1 fruit fly cellular context compared by ENCODE assay signal in the genomic region with DNA sequence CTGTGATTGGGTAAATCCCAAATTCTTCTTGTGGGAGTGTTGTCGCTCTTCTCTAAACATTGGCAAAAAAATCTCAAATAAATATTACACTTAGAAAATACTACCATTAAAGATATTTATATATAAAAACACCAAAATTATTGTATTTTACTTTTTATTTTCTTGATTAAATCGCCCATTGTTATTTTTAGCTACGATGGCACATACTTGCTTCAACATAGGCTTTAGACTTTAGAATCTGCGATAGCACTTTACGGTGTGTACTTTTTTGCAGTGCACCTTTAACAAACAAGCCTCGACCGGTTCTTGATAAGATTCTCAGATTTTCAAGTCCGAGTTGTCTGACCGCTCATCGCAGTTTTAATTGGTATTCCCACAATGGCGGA.
TF ChIP-seq lines count a peak whose summit lies in the region.

A gene (plus strand): TSS at position 374 of the 386 bp plus-strand sequence.

TF ChIP-seq in whole organism, embryonic, 481 proteins besides CTCF, POLR2A, EP300 and RAD21 (continued from another document and continues in another):
- TF ChIP-seq CG9797 (GFP tag; optimal IDR thresholded peaks at IDR 0.05; lab: Kevin White, UChicago) (peak; percentile 33), maf-S (GFP tag; optimal IDR thresholded peaks at IDR 0.05; lab: Kevin White, UChicago) (no peak), C15 (GFP tag; IDR thresholded peaks at IDR 0.05; lab: Robert Waterston, UW) (no peak), unc-4 (GFP tag; IDR thresholded peaks at IDR 0.05; lab: Robert Waterston, UW; ENCODE audit: partially characterized antibody) (no peak), Ravus (GFP tag; IDR thresholded peaks at IDR 0.05; lab: Robert Waterston, UW) (no peak; the same call in 1 of the 2 replicates), CG10565 (GFP tag; optimal IDR thresholded peaks at IDR 0.05; lab: Kevin White, UChicago) (peak; percentile 51), repo (GFP tag; optimal IDR thresholded peaks at IDR 0.05; lab: Kevin White, UChicago) (no peak), CG2678 (tag; optimal IDR thresholded peaks at IDR 0.05; lab: Kevin White, UChicago) (peak; percentile 87), hkb (optimal IDR thresholded peaks at IDR 0.05; lab: Kevin White, UChicago) (no peak), hkb (GFP tag; IDR thresholded peaks at IDR 0.05; lab: Robert Waterston, UW) (peak; percentile 87), MBD-R2 (GFP tag; IDR thresholded peaks at IDR 0.05; lab: Robert Waterston, UW) (peak; percentile 17; the same call in 1 of the 2 replicates), CG30431 (GFP tag; optimal IDR thresholded peaks at IDR 0.05; lab: Kevin White, UChicago) (peak; percentile 3), crol (GFP tag; IDR thresholded peaks at IDR 0.05; lab: Robert Waterston, UW) (no peak), ems (GFP tag; optimal IDR thresholded peaks at IDR 0.05; lab: Kevin White, UChicago) (no peak), CG3407 (GFP tag; optimal IDR thresholded peaks at IDR 0.05; lab: Kevin White, UChicago) (peak; percentile 37), Bgb (GFP tag; IDR thresholded peaks at IDR 0.05; lab: Robert Waterston, UW; ENCODE audit: partially characterized antibody) (no peak), CG11696 (GFP tag; IDR thresholded peaks at IDR 0.05; lab: Robert Waterston, UW) (no peak), CG2116 (GFP tag; optimal IDR thresholded peaks at IDR 0.05; lab: Kevin White, UChicago) (no peak), CG15696 (tag; optimal IDR thresholded peaks at IDR 0.05; lab: Kevin White, UChicago) (peak; percentile 82), ap (GFP tag; IDR thresholded peaks at IDR 0.05; lab: Robert Waterston, UW) (no peak), danr (GFP tag; IDR thresholded peaks at IDR 0.05; lab: Robert Waterston, UW) (no peak), slp2 (GFP tag; optimal IDR thresholded peaks at IDR 0.05; lab: Kevin White, UChicago) (no peak), caup (GFP tag; optimal IDR thresholded peaks at IDR 0.05; lab: Kevin White, UChicago; ENCODE audit: severe bottlenecking) (peak; percentile 47), Poxn (GFP tag; IDR thresholded peaks at IDR 0.05; lab: Robert Waterston, UW) (no peak), CG2712 (tag; optimal IDR thresholded peaks at IDR 0.05; lab: Kevin White, UChicago) (peak; percentile 70), CG11504 (tag; optimal IDR thresholded peaks at IDR 0.05; lab: Kevin White, UChicago) (peak; percentile 80), aop (GFP tag; IDR thresholded peaks at IDR 0.05; lab: Robert Waterston, UW) (no peak), CG4404 (GFP tag; IDR thresholded peaks at IDR 0.05; lab: Robert Waterston, UW) (no peak), lov (optimal IDR thresholded peaks at IDR 0.05; lab: Kevin White, UChicago) (no peak), lov (GFP tag; IDR thresholded peaks at IDR 0.05; lab: Robert Waterston, UW) (0 out of 3 replicates have a peak, but pooled peaks have one; percentile 26), CG1647 (GFP tag; optimal IDR thresholded peaks at IDR 0.05; lab: Kevin White, UChicago) (peak; percentile 33), Xrp1 (GFP tag; IDR thresholded peaks at IDR 0.05; lab: Robert Waterston, UW) (peak; percentile 86), crc (GFP tag; optimal IDR thresholded peaks at IDR 0.05; lab: Kevin White, UChicago) (no peak), CG2875 (GFP tag; optimal IDR thresholded peaks at IDR 0.05; lab: Kevin White, UChicago) (no peak), hb (GFP tag; IDR thresholded peaks at IDR 0.05; lab: Robert Waterston, UW; ENCODE audit: partially characterized antibody) (no peak), Meics (GFP tag; optimal IDR thresholded peaks at IDR 0.05; lab: Kevin White, UChicago) (peak; percentile 83), NC2α (GFP tag; optimal IDR thresholded peaks at IDR 0.05; lab: Kevin White, UChicago) (no peak), Antp (GFP tag; optimal IDR thresholded peaks at IDR 0.05; lab: Kevin White, UChicago) (no peak), MESR4 (GFP tag; optimal IDR thresholded peaks at IDR 0.05; lab: Kevin White, UChicago) (no peak), Hr78 (GFP tag; optimal IDR thresholded peaks at IDR 0.05; lab: Kevin White, UChicago) (peak in 1 of 2 experiments; percentile 12), pita (GFP tag; optimal IDR thresholded peaks at IDR 0.05; lab: Kevin White, UChicago) (no peak), CG14965 (GFP tag; optimal IDR thresholded peaks at IDR 0.05; lab: Kevin White, UChicago; ENCODE audit: borderline replicate concordance) (no peak), cwo (GFP tag; optimal IDR thresholded peaks at IDR 0.05; lab: Kevin White, UChicago) (peak; percentile 33), E2f2 (GFP tag; IDR thresholded peaks at IDR 0.05; lab: Robert Waterston, UW) (0 out of 2 replicates have a peak, but pooled peaks have one; percentile 8), Side (GFP tag; optimal IDR thresholded peaks at IDR 0.05; lab: Kevin White, UChicago) (no peak), Hmx (GFP tag; optimal IDR thresholded peaks at IDR 0.05; lab: Kevin White, UChicago) (no peak), Jarid2 (GFP tag; optimal IDR thresholded peaks at IDR 0.05; lab: Kevin White, UChicago) (no peak), gsb-n (tag; optimal IDR thresholded peaks at IDR 0.05; lab: Kevin White, UChicago) (peak; percentile 35), p53 (GFP tag; optimal IDR thresholded peaks at IDR 0.05; lab: Kevin White, UChicago) (no peak), CG13894 (tag; optimal IDR thresholded peaks at IDR 0.05; lab: Kevin White, UChicago) (no peak), CG31441 (GFP tag; IDR thresholded peaks at IDR 0.05; lab: Robert Waterston, UW) (peak; percentile 71), dati (GFP tag; IDR thresholded peaks at IDR 0.05; lab: Robert Waterston, UW) (no peak), CG9817 (tag; optimal IDR thresholded peaks at IDR 0.05; lab: Kevin White, UChicago) (peak; percentile 17), CG3847 (GFP tag; IDR thresholded peaks at IDR 0.05; lab: Robert Waterston, UW) (0 out of 2 replicates have a peak, but pooled peaks have one; percentile 7), ara (GFP tag; IDR thresholded peaks at IDR 0.05; lab: Robert Waterston, UW) (0 out of 2 replicates have a peak, but pooled peaks have one; percentile 26), jumu (GFP tag; optimal IDR thresholded peaks at IDR 0.05; lab: Kevin White, UChicago) (no peak), fru (optimal IDR thresholded peaks at IDR 0.05; lab: Kevin White, UChicago) (no peak), Sox100B (GFP tag; optimal IDR thresholded peaks at IDR 0.05; lab: Kevin White, UChicago) (peak; percentile 82), Dll (GFP tag; IDR thresholded peaks at IDR 0.05; lab: Robert Waterston, UW; ENCODE audit: partially characterized antibody) (no peak), Dek (tag; optimal IDR thresholded peaks at IDR 0.05; lab: Kevin White, UChicago) (peak; percentile 60), CG34422 (GFP tag; IDR thresholded peaks at IDR 0.05; lab: Robert Waterston, UW) (no peak), sr (GFP tag; IDR thresholded peaks at IDR 0.05; lab: Robert Waterston, UW) (no peak), ewg (GFP tag; optimal IDR thresholded peaks at IDR 0.05; lab: Kevin White, UChicago) (no peak), lmd (GFP tag; IDR thresholded peaks at IDR 0.05; lab: Robert Waterston, UW) (no peak), CG11560 (tag; IDR thresholded peaks at IDR 0.05; lab: Robert Waterston, UW) (no peak), CG6813 (GFP tag; optimal IDR thresholded peaks at IDR 0.05; lab: Kevin White, UChicago) (peak; percentile 79), Aef1 (GFP tag; IDR thresholded peaks at IDR 0.05; lab: Robert Waterston, UW) (no peak), CG1832 (GFP tag; optimal IDR thresholded peaks at IDR 0.05; lab: Kevin White, UChicago) (no peak), CG15269 (tag; optimal IDR thresholded peaks at IDR 0.05; lab: Kevin White, UChicago) (peak; percentile 43), CG9609 (GFP tag; optimal IDR thresholded peaks at IDR 0.05; lab: Kevin White, UChicago) (no peak), CG1792 (GFP tag; optimal IDR thresholded peaks at IDR 0.05; lab: Kevin White, UChicago) (no peak), CG4424 (GFP tag; optimal IDR thresholded peaks at IDR 0.05; lab: Kevin White, UChicago) (peak; percentile 25), Dfd (GFP tag; optimal IDR thresholded peaks at IDR 0.05; lab: Kevin White, UChicago) (no peak), CG17186 (GFP tag; optimal IDR thresholded peaks at IDR 0.05; lab: Kevin White, UChicago) (no peak), YL-1 (GFP tag; optimal IDR thresholded peaks at IDR 0.05; lab: Kevin White, UChicago) (no peak), gcm (GFP tag; optimal IDR thresholded peaks at IDR 0.05; lab: Kevin White, UChicago) (peak; percentile 9), fd64A (GFP tag; optimal IDR thresholded peaks at IDR 0.05; lab: Kevin White, UChicago) (peak; percentile 2), wek (GFP tag; optimal IDR thresholded peaks at IDR 0.05; lab: Kevin White, UChicago) (no peak), CG6765 (GFP tag; optimal IDR thresholded peaks at IDR 0.05; lab: Kevin White, UChicago) (peak; percentile 2), CG32532 (GFP tag; IDR thresholded peaks at IDR 0.05; lab: Robert Waterston, UW) (peak; percentile 69), BtbVII (GFP tag; optimal IDR thresholded peaks at IDR 0.05; lab: Kevin White, UChicago) (peak; percentile 86), Rx (GFP tag; IDR thresholded peaks at IDR 0.05; lab: Robert Waterston, UW) (peak; percentile 42; the same call in 1 of the 2 replicates), Dbx (GFP tag; IDR thresholded peaks at IDR 0.05; lab: Robert Waterston, UW) (peak; percentile 84), sim (GFP tag; IDR thresholded peaks at IDR 0.05; lab: Robert Waterston, UW) (no peak), ftz-f1 (GFP tag; optimal IDR thresholded peaks at IDR 0.05; lab: Kevin White, UChicago) (no peak), Ssrp (tag; optimal IDR thresholded peaks at IDR 0.05; lab: Kevin White, UChicago) (peak; percentile 28), CG12659 (GFP tag; optimal IDR thresholded peaks at IDR 0.05; lab: Kevin White, UChicago) (no peak), Vsx1 (GFP tag; optimal IDR thresholded peaks at IDR 0.05; lab: Kevin White, UChicago) (peak; percentile 41), ham (GFP tag; IDR thresholded peaks at IDR 0.05; lab: Robert Waterston, UW) (no peak), CG6791 (GFP tag; IDR thresholded peaks at IDR 0.05; lab: Robert Waterston, UW; ENCODE audit: partially characterized antibody) (no peak), CG10267 (tag; optimal IDR thresholded peaks at IDR 0.05; lab: Kevin White, UChicago) (peak; percentile 81), lab (GFP tag; optimal IDR thresholded peaks at IDR 0.05; lab: Kevin White, UChicago) (peak; percentile 65), CG8359 (GFP tag; optimal IDR thresholded peaks at IDR 0.05; lab: Kevin White, UChicago; ENCODE audit: borderline replicate concordance) (no peak), CG16813 (GFP tag; IDR thresholded peaks at IDR 0.05; lab: Robert Waterston, UW; ENCODE audit: partially characterized antibody) (no peak), Mes4 (GFP tag; optimal IDR thresholded peaks at IDR 0.05; lab: Kevin White, UChicago) (no peak), toy (GFP tag; IDR thresholded peaks at IDR 0.05; lab: Robert Waterston, UW) (no peak), scrt (GFP tag; optimal IDR thresholded peaks at IDR 0.05; lab: Kevin White, UChicago) (no peak), NK7.1 (GFP tag; optimal IDR thresholded peaks at IDR 0.05; lab: Kevin White, UChicago) (no peak), chn (GFP tag; optimal IDR thresholded peaks at IDR 0.05; lab: Kevin White, UChicago) (no peak), Adf1 (GFP tag; IDR thresholded peaks at IDR 0.05; lab: Robert Waterston, UW) (no peak), Xbp1 (GFP tag; optimal IDR thresholded peaks at IDR 0.05; lab: Kevin White, UChicago) (peak; percentile 42), CG7839 (tag; optimal IDR thresholded peaks at IDR 0.05; lab: Kevin White, UChicago) (peak; percentile 67), oc (tag; optimal IDR thresholded peaks at IDR 0.05; lab: Kevin White, UChicago) (no peak), CG9215 (GFP tag; IDR thresholded peaks at IDR 0.05; lab: Robert Waterston, UW) (peak; percentile 46), CG3995 (GFP tag; optimal IDR thresholded peaks at IDR 0.05; lab: Kevin White, UChicago) (peak; percentile 25), CG11085 (GFP tag; IDR thresholded peaks at IDR 0.05; lab: Robert Waterston, UW) (0 out of 2 replicates have a peak, but pooled peaks have one; percentile 51), Asciz (GFP tag; optimal IDR thresholded peaks at IDR 0.05; lab: Kevin White, UChicago) (peak; percentile 42), CG8290 (GFP tag; optimal IDR thresholded peaks at IDR 0.05; lab: Kevin White, UChicago) (peak; percentile 63), CG8290 (tag; optimal IDR thresholded peaks at IDR 0.05; lab: Kevin White, UChicago) (no peak), Awh (GFP tag; IDR thresholded peaks at IDR 0.05; lab: Robert Waterston, UW) (no peak), CG11456 (GFP tag; IDR thresholded peaks at IDR 0.05; lab: Robert Waterston, UW) (no peak), CG12299 (tag; optimal IDR thresholded peaks at IDR 0.05; lab: Kevin White, UChicago) (no peak), Neu2 (GFP tag; optimal IDR thresholded peaks at IDR 0.05; lab: Kevin White, UChicago; ENCODE audit: borderline replicate concordance) (no peak), Hey (tag; optimal IDR thresholded peaks at IDR 0.05; lab: Kevin White, UChicago) (no peak), lilli (GFP tag; optimal IDR thresholded peaks at IDR 0.05; lab: Kevin White, UChicago) (peak; percentile 64), CG3163 (GFP tag; optimal IDR thresholded peaks at IDR 0.05; lab: Kevin White, UChicago) (no peak), so (GFP tag; IDR thresholded peaks at IDR 0.05; lab: Robert Waterston, UW) (no peak), knrl (GFP tag; IDR thresholded peaks at IDR 0.05; lab: Robert Waterston, UW; ENCODE audit: partially characterized antibody) (no peak), CG6689 (GFP tag; IDR thresholded peaks at IDR 0.05; lab: Robert Waterston, UW) (peak; percentile 53; the same call in 1 of the 2 replicates), CG18764 (GFP tag; optimal IDR thresholded peaks at IDR 0.05; lab: Kevin White, UChicago) (peak; percentile 11), grau (tag; optimal IDR thresholded peaks at IDR 0.05; lab: Kevin White, UChicago) (peak; percentile 63), cad (GFP tag; optimal IDR thresholded peaks at IDR 0.05; lab: Kevin White, UChicago) (no peak), cato (GFP tag; optimal IDR thresholded peaks at IDR 0.05; lab: Kevin White, UChicago; ENCODE audit: borderline replicate concordance) (no peak), Ets65A (GFP tag; lab: Kevin White, UChicago) (peak; percentile 38), HLH54F (GFP tag; optimal IDR thresholded peaks at IDR 0.05; lab: Kevin White, UChicago) (peak; percentile 9), kah (GFP tag; optimal IDR thresholded peaks at IDR 0.05; lab: Kevin White, UChicago) (no peak), CG18011 (GFP tag; optimal IDR thresholded peaks at IDR 0.05; lab: Kevin White, UChicago) (no peak), CG3281 (GFP tag; optimal IDR thresholded peaks at IDR 0.05; lab: Kevin White, UChicago) (peak; percentile 88), CG8944 (GFP tag; optimal IDR thresholded peaks at IDR 0.05; lab: Kevin White, UChicago) (no peak)
